Fruit fly (Drosophila melanogaster) Kc167 (cell line): Measurements from ENCODE around the gene Exn.

Experiments used
- Myc ChIP-seq: fragments of >200 bp; optimal IDR thresholded peaks from 2 replicates; lab custom pipeline; 2017; ENCODE audit warnings: missing external identifiers
- Sin3A ChIP-seq: fragments of >200 bp; optimal IDR thresholded peaks from 2 replicates; lab custom pipeline; 2018; ENCODE audit warnings: missing external identifiers
- h ChIP-seq: fragments of >200 bp; optimal IDR thresholded peaks from 3 replicates; lab custom pipeline; 2018; ENCODE audit warnings: missing external identifiers
- insv ChIP-seq: fragments of >200 bp; optimal IDR thresholded peaks from 3 replicates; lab custom pipeline; 2018; ENCODE audit warnings: missing external identifiers
- psq ChIP-seq: fragments of >200 bp; optimal IDR thresholded peaks from 2 replicates; lab custom pipeline; 2017; ENCODE audit warnings: missing external identifiers
- ttk ChIP-seq: sonication (Bioruptor generic); optimal IDR thresholded peaks from 2 replicates; lab custom pipeline; 2017; ENCODE audit warnings: missing external identifiers

Exn gene

dm6 chr3L:17004218-17004759 lies 34.5 kb downstream of the Exn start:
- TF ChIP-seq psq (lab: Kevin White, UChicago) (no peak), ttk (lab: Kevin White, UChicago) (no peak), Myc (lab: Kevin White, UChicago) (no peak), Sin3A (lab: Kevin White, UChicago) (no peak), insv (no peak), h (lab: Kevin White, UChicago) (no peak)

- TF ChIP-seq ttk (lab: Kevin White, UChicago), result no peak
- TF ChIP-seq h (lab: Kevin White, UChicago), result no peak
- TF ChIP-seq Sin3A (lab: Kevin White, UChicago), result no peak
- no peak for TF ChIP-seq Myc (lab: Kevin White, UChicago)
- TF ChIP-seq insv, result no peak
Measured at dm6 chr3L:17004765-17005414, 35.1 kb downstream of the Exn start.

- TF ChIP-seq psq (lab: Kevin White, UChicago) (no peak), insv (no peak), Myc (lab: Kevin White, UChicago) (no peak)
Measured at dm6 chr3L:17005415-17005796, 35.6 kb downstream of the Exn start.

- no peak for TF ChIP-seq ttk (lab: Kevin White, UChicago)
- no peak for TF ChIP-seq h (lab: Kevin White, UChicago)
- no peak for TF ChIP-seq Sin3A (lab: Kevin White, UChicago)
- TF ChIP-seq psq (lab: Kevin White, UChicago), result no peak
- no peak for TF ChIP-seq insv
- TF ChIP-seq Myc (lab: Kevin White, UChicago), result no peak
Measured at dm6 chr3L:17006250-17006693, 36.5 kb downstream of the Exn start.

dm6 chr3L:17007041-17007471 lies 37.2 kb downstream of the Exn start:
- TF ChIP-seq insv (no peak), Myc (lab: Kevin White, UChicago) (no peak), h (lab: Kevin White, UChicago) (no peak)

- TF ChIP-seq ttk (lab: Kevin White, UChicago), result no peak
- no peak for TF ChIP-seq Myc (lab: Kevin White, UChicago)
- no peak for TF ChIP-seq h (lab: Kevin White, UChicago)
- TF ChIP-seq insv, result no peak
- no peak for TF ChIP-seq Sin3A (lab: Kevin White, UChicago)
- no peak for TF ChIP-seq psq (lab: Kevin White, UChicago)
Measured at dm6 chr3L:17007496-17007895, 37.7 kb downstream of the Exn start.

- no peak for TF ChIP-seq h (lab: Kevin White, UChicago)
- TF ChIP-seq psq (lab: Kevin White, UChicago), result no peak
- TF ChIP-seq ttk (lab: Kevin White, UChicago), result no peak
- TF ChIP-seq insv, result no peak
- no peak for TF ChIP-seq Sin3A (lab: Kevin White, UChicago)
- TF ChIP-seq Myc (lab: Kevin White, UChicago), result no peak
Measured at dm6 chr3L:17007945-17008344, 38.1 kb downstream of the Exn start.

dm6 chr3L:17008911-17009364 lies 39.1 kb downstream of the Exn start:
- TF ChIP-seq psq (lab: Kevin White, UChicago), result no peak

- TF ChIP-seq ttk (lab: Kevin White, UChicago), result no peak
- no peak for TF ChIP-seq insv
- TF ChIP-seq psq (lab: Kevin White, UChicago), result no peak
- TF ChIP-seq h (lab: Kevin White, UChicago), result no peak
- no peak for TF ChIP-seq Sin3A (lab: Kevin White, UChicago)
- TF ChIP-seq Myc (lab: Kevin White, UChicago), result no peak
Measured at dm6 chr3L:17009715-17010491, 40.1 kb downstream of the Exn start.

- TF ChIP-seq Myc (lab: Kevin White, UChicago) (no peak), Sin3A (lab: Kevin White, UChicago) (no peak), h (lab: Kevin White, UChicago) (no peak), ttk (lab: Kevin White, UChicago) (no peak), psq (lab: Kevin White, UChicago) (no peak), insv (no peak)
Measured at dm6 chr3L:17010492-17011303, 40.9 kb downstream of the Exn start.

dm6 chr3L:17011351-17012016 lies 41.7 kb downstream of the Exn start:
- TF ChIP-seq ttk (lab: Kevin White, UChicago) (no peak), Myc (lab: Kevin White, UChicago) (no peak), h (lab: Kevin White, UChicago) (no peak), Sin3A (lab: Kevin White, UChicago) (no peak), psq (lab: Kevin White, UChicago) (no peak), insv (no peak)
